Fruit fly (Drosophila melanogaster) whole organism, embryonic: Measurements from ENCODE around the gene Seipin.

Source experiments
- CG10274 ChIP-seq: fragments of 200-800 bp; sonication (Bioruptor generic); optimal IDR thresholded peaks from 3 replicates; lab custom pipeline; 2017; ENCODE audit warnings: missing biosample characterization, mild to moderate bottlenecking, missing genetic modification characterization
- CG10979 ChIP-seq: fragments of 200-800 bp; sonication (Bioruptor generic); optimal IDR thresholded peaks from 2 replicates; lab custom pipeline; 2018; ENCODE audit warnings: missing biosample characterization, mild to moderate bottlenecking, missing genetic modification characterization, moderate library complexity
- CG11456 ChIP-seq: fragments of 200-800 bp; sonication (Bioruptor generic); IDR thresholded peaks from 3 replicates; pipeline ENCODE4 v1.3.6; 2022; ENCODE audit warnings: missing biosample characterization, missing genetic modification characterization
- CG11695 ChIP-seq: fragments of 200-800 bp; sonication (Bioruptor generic); IDR thresholded peaks from 3 replicates; pipeline ENCODE4 v1.3.6; 2022; ENCODE audit warnings: missing biosample characterization, missing genetic modification characterization
- CG11723 ChIP-seq: fragments of 200-800 bp; sonication (Bioruptor generic); optimal IDR thresholded peaks from 2 replicates; lab custom pipeline; 2017; ENCODE audit warnings: missing biosample characterization, mild to moderate bottlenecking, missing genetic modification characterization
- CG12942 ChIP-seq: fragments of 200-800 bp; sonication (Bioruptor generic); optimal IDR thresholded peaks from 3 replicates; lab custom pipeline; 2016; ENCODE audit warnings: missing biosample characterization, missing genetic modification characterization
- CG13775 ChIP-seq: fragments of 200-800 bp; sonication (Bioruptor generic); optimal IDR thresholded peaks from 3 replicates; lab custom pipeline; 2017; ENCODE audit warnings: missing biosample characterization, mild to moderate bottlenecking, missing genetic modification characterization
- CG13894 ChIP-seq: fragments of 200-800 bp; sonication (Bioruptor generic); optimal IDR thresholded peaks from 3 replicates; lab custom pipeline; 2018; ENCODE audit warnings: missing biosample characterization, mild to moderate bottlenecking, missing genetic modification characterization, moderate library complexity
- CG1529 ChIP-seq: fragments of 200-800 bp; sonication (Bioruptor generic); optimal IDR thresholded peaks from 3 replicates; lab custom pipeline; 2018; ENCODE audit warnings: missing biosample characterization, missing genetic modification characterization
- CG15696 ChIP-seq: fragments of 200-800 bp; sonication (Bioruptor generic); optimal IDR thresholded peaks from 2 replicates; lab custom pipeline; 2019; ENCODE audit warnings: missing biosample characterization, mild to moderate bottlenecking, missing genetic modification characterization, moderate library complexity
- CG1602 ChIP-seq: fragments of 200-800 bp; sonication (Bioruptor generic); optimal IDR thresholded peaks from 3 replicates; lab custom pipeline; 2016; ENCODE audit warnings: missing biosample characterization, missing genetic modification characterization
- CG17359 ChIP-seq: fragments of 200-800 bp; sonication (Bioruptor generic); optimal IDR thresholded peaks from 3 replicates; lab custom pipeline; 2018; ENCODE audit warnings: missing biosample characterization, mild to moderate bottlenecking, missing genetic modification characterization, moderate library complexity
- CG2116 ChIP-seq: fragments of 200-800 bp; sonication (Bioruptor generic); optimal IDR thresholded peaks from 3 replicates; lab custom pipeline; 2018; ENCODE audit warnings: missing biosample characterization, mild to moderate bottlenecking, missing genetic modification characterization
- CG2875 ChIP-seq: fragments of 200-800 bp; sonication (Bioruptor generic); optimal IDR thresholded peaks from 2 replicates; lab custom pipeline; 2017; ENCODE audit warnings: missing biosample characterization, mild to moderate bottlenecking, missing genetic modification characterization, missing genetic modification reagents
- CG30403 ChIP-seq: fragments of 200-800 bp; sonication (Bioruptor generic); optimal IDR thresholded peaks from 3 replicates; lab custom pipeline; 2016; ENCODE audit warnings: missing biosample characterization, missing genetic modification characterization
- CG34376 ChIP-seq: fragments of 200-800 bp; sonication (Bioruptor generic); optimal IDR thresholded peaks from 2 replicates; lab custom pipeline; 2018; ENCODE audit warnings: missing biosample characterization, mild to moderate bottlenecking, missing genetic modification characterization
- CG4404 ChIP-seq: fragments of 200-800 bp; sonication (Bioruptor generic); IDR thresholded peaks from 2 replicates; pipeline ENCODE4 v1.3.6; 2022; ENCODE audit warnings: missing biosample characterization, missing genetic modification characterization
- CG4730 ChIP-seq: fragments of 200-800 bp; sonication (Bioruptor generic); IDR thresholded peaks from 2 replicates; pipeline ENCODE4 v1.3.6; 2022; ENCODE audit warnings: missing biosample characterization, missing genetic modification characterization
- CG5180 ChIP-seq: fragments of 200-800 bp; sonication (Bioruptor generic); optimal IDR thresholded peaks from 3 replicates; lab custom pipeline; 2017; ENCODE audit warnings: missing biosample characterization, missing genetic modification characterization, mild to moderate bottlenecking, moderate library complexity, missing genetic modification reagents
- CG6689 ChIP-seq: fragments of 200-800 bp; sonication (Bioruptor generic); IDR thresholded peaks from 2 replicates; pipeline ENCODE4 v1.3.6; 2022; ENCODE audit warnings: missing biosample characterization, missing genetic modification characterization
- CG7357 ChIP-seq: fragments of 200-800 bp; sonication (Bioruptor generic); IDR thresholded peaks from 3 replicates; pipeline ENCODE4 v1.3.6; 2022; ENCODE audit warnings: missing biosample characterization, missing genetic modification characterization
- CG8290 ChIP-seq, 3 experiments: fragments of 200-800 bp; sonication (Bioruptor generic); optimal IDR thresholded peaks; 2 replicates each; lab custom pipeline; 2016 to 2019; ENCODE audit warnings: missing biosample characterization in 3 of 3, missing genetic modification characterization in 3 of 3, mild to moderate bottlenecking in 2 of 3, moderate library complexity in 1 of 3
- CG9727 ChIP-seq: fragments of 200-800 bp; sonication (Bioruptor generic); optimal IDR thresholded peaks from 3 replicates; lab custom pipeline; 2017; ENCODE audit warnings: missing biosample characterization, mild to moderate bottlenecking, missing genetic modification characterization
- CG9817 ChIP-seq: fragments of 200-800 bp; sonication (Bioruptor generic); optimal IDR thresholded peaks from 2 replicates; lab custom pipeline; 2018; ENCODE audit warnings: missing biosample characterization, mild to moderate bottlenecking, missing genetic modification characterization, moderate library complexity
- Elba2 ChIP-seq: fragments of 200-800 bp; sonication (Bioruptor generic); optimal IDR thresholded peaks from 3 replicates; lab custom pipeline; 2016; ENCODE audit warnings: missing biosample characterization, missing genetic modification characterization
- Ets65A ChIP-seq: fragments of 200-800 bp; sonication (Bioruptor generic); peaks from one replicate; lab custom pipeline; 2016; ENCODE audit warnings: missing biosample characterization, missing genetic modification characterization
- Gsc ChIP-seq: fragments of 200-800 bp; sonication (Bioruptor generic); IDR thresholded peaks from 2 replicates; pipeline ENCODE4 v1.3.6; 2022; ENCODE audit warnings: missing biosample characterization, missing genetic modification characterization
- H2.0 ChIP-seq: fragments of 200-800 bp; sonication (Bioruptor generic); IDR thresholded peaks from 2 replicates; pipeline ENCODE4 v1.3.6; 2022; ENCODE audit warnings: missing biosample characterization, missing genetic modification characterization
- Mrtf ChIP-seq: fragments of 200-800 bp; sonication (Bioruptor generic); IDR thresholded peaks from 3 replicates; pipeline ENCODE4 v1.3.6; 2022; ENCODE audit warnings: missing biosample characterization, missing genetic modification characterization
- Nf-YA ChIP-seq: fragments of 200-800 bp; sonication (Bioruptor generic); IDR thresholded peaks from 2 replicates; pipeline ENCODE4 v1.3.6; 2022; ENCODE audit warnings: missing biosample characterization, missing genetic modification characterization
- Ptx1 ChIP-seq: fragments of 200-800 bp; sonication (Bioruptor generic); IDR thresholded peaks from 2 replicates; pipeline ENCODE4 v1.3.6; 2022; ENCODE audit warnings: missing biosample characterization, missing genetic modification characterization
- Sry-β ChIP-seq: fragments of 200-800 bp; sonication (Bioruptor generic); optimal IDR thresholded peaks from 2 replicates; lab custom pipeline; 2018; ENCODE audit warnings: missing biosample characterization, mild to moderate bottlenecking, missing genetic modification characterization, moderate library complexity
- YL-1 ChIP-seq: fragments of 200-800 bp; sonication (Bioruptor generic); optimal IDR thresholded peaks from 3 replicates; lab custom pipeline; 2017; ENCODE audit warnings: missing biosample characterization, mild to moderate bottlenecking, missing genetic modification characterization
- aop ChIP-seq: fragments of 200-800 bp; sonication (Bioruptor generic); IDR thresholded peaks from 2 replicates; pipeline ENCODE4 v1.3.6; 2022; ENCODE audit warnings: missing biosample characterization, missing genetic modification characterization
- chinmo ChIP-seq: fragments of 200-800 bp; sonication (Bioruptor generic); IDR thresholded peaks from 4 replicates; pipeline ENCODE4 v1.3.6; 2022; ENCODE audit warnings: missing biosample characterization, missing genetic modification characterization; ENCODE audit not compliant: partially characterized antibody
- chm ChIP-seq: fragments of 200-800 bp; sonication (Bioruptor generic); IDR thresholded peaks from 2 replicates; pipeline ENCODE4 v1.3.6; 2022; ENCODE audit warnings: missing biosample characterization, missing genetic modification characterization
- dan ChIP-seq: fragments of 200-800 bp; sonication (Bioruptor generic); IDR thresholded peaks from 2 replicates; pipeline ENCODE4 v1.3.6; 2022; ENCODE audit warnings: missing biosample characterization, missing genetic modification characterization
- dpn ChIP-seq, 2 experiments: fragments of 200-800 bp; sonication (Bioruptor generic); optimal IDR thresholded peaks; 3 replicates each; lab custom pipeline; 2016; ENCODE audit warnings: missing biosample characterization in 2 of 2, missing genetic modification characterization in 2 of 2
- dysf ChIP-seq: fragments of 200-800 bp; sonication (Bioruptor generic); IDR thresholded peaks from 3 replicates; pipeline ENCODE4 v1.3.6; 2022; ENCODE audit warnings: missing biosample characterization, missing genetic modification characterization
- fd3F ChIP-seq: fragments of 200-800 bp; sonication (Bioruptor generic); optimal IDR thresholded peaks from 2 replicates; lab custom pipeline; 2018; ENCODE audit warnings: missing biosample characterization, mild to moderate bottlenecking, missing genetic modification characterization, moderate library complexity
- klu ChIP-seq: fragments of 200-800 bp; sonication (Bioruptor generic); IDR thresholded peaks from 2 replicates; pipeline ENCODE4 v1.3.6; 2022; ENCODE audit warnings: missing biosample characterization, missing genetic modification characterization
- lmd ChIP-seq: fragments of 200-800 bp; sonication (Bioruptor generic); IDR thresholded peaks from 2 replicates; pipeline ENCODE4 v1.3.6; 2022; ENCODE audit warnings: missing biosample characterization, missing genetic modification characterization
- luna ChIP-seq: fragments of 200-800 bp; sonication (Bioruptor generic); optimal IDR thresholded peaks from 2 replicates; lab custom pipeline; 2016; ENCODE audit warnings: missing biosample characterization, missing genetic modification characterization
- maf-S ChIP-seq: fragments of 200-800 bp; sonication (Bioruptor generic); optimal IDR thresholded peaks from 2 replicates; lab custom pipeline; 2016; ENCODE audit warnings: missing biosample characterization, missing genetic modification characterization
- mirr ChIP-seq: fragments of 200-800 bp; sonication (Bioruptor generic); optimal IDR thresholded peaks from 3 replicates; lab custom pipeline; 2018; ENCODE audit warnings: missing biosample characterization, mild to moderate bottlenecking, missing genetic modification characterization
- shn ChIP-seq: fragments of 200-800 bp; sonication (Bioruptor generic); optimal IDR thresholded peaks from 3 replicates; lab custom pipeline; 2016; ENCODE audit warnings: missing biosample characterization, missing genetic modification characterization
- sim ChIP-seq: fragments of 200-800 bp; sonication (Bioruptor generic); IDR thresholded peaks from 2 replicates; pipeline ENCODE4 v1.3.6; 2022; ENCODE audit warnings: missing biosample characterization, missing genetic modification characterization
- sqz ChIP-seq: fragments of 200-800 bp; sonication (Bioruptor generic); optimal IDR thresholded peaks from 3 replicates; lab custom pipeline; 2018; ENCODE audit warnings: missing biosample characterization, mild to moderate bottlenecking, missing genetic modification characterization
- wor ChIP-seq: fragments of 200-800 bp; sonication (Bioruptor generic); IDR thresholded peaks from 2 replicates; pipeline ENCODE4 v1.3.6; 2022; ENCODE audit warnings: missing biosample characterization, missing genetic modification characterization
- zen2 ChIP-seq: fragments of 200-800 bp; sonication (Bioruptor generic); IDR thresholded peaks from 3 replicates; pipeline ENCODE4 v1.3.6; 2022; ENCODE audit warnings: missing biosample characterization, missing genetic modification characterization; ENCODE audit not compliant: partially characterized antibody
- zfh1 ChIP-seq: fragments of 200-800 bp; sonication (Bioruptor generic); IDR thresholded peaks from 3 replicates; pipeline ENCODE4 v1.3.6; 2022; ENCODE audit warnings: missing biosample characterization, missing genetic modification characterization

The Seipin gene

dm6 chrX:2619651-2620050 lies at the start of gene Seipin, which contains the start of gene Tsp3A (continued):
- TF ChIP-seq Mrtf (GFP tag; lab: Robert Waterston, UW) (peak; percentile 87), CG9817 (tag; lab: Kevin White, UChicago) (peak; percentile 70), aop (GFP tag; lab: Robert Waterston, UW) (no peak; the same call in 1 of the 2 replicates), sim (GFP tag; lab: Robert Waterston, UW) (peak; percentile 47; the same call in 1 of the 2 replicates), dysf (GFP tag; lab: Robert Waterston, UW) (peak; percentile 94), CG11723 (no peak), CG2875 (GFP tag; lab: Kevin White, UChicago) (peak; percentile 37), CG11695 (GFP tag; lab: Robert Waterston, UW) (peak; percentile 88), CG13775 (GFP tag; lab: Kevin White, UChicago) (peak; percentile 72), dan (peak; percentile 38; the same call in 1 of the 2 replicates), lmd (peak; percentile 90), CG6689 (peak; percentile 87), zen2 (GFP tag; lab: Robert Waterston, UW) (peak; percentile 16; the same call in 1 of the 3 replicates), CG8290 (GFP tag; optimal IDR thresholded peaks at IDR 0.05; lab: Kevin White, UChicago) (peak; percentile 35), CG8290 (tag; optimal IDR thresholded peaks at IDR 0.05; lab: Kevin White, UChicago) (peak in 1 of 2 experiments; percentile 98), Ptx1 (peak; percentile 87), klu (GFP tag; lab: Robert Waterston, UW) (peak; percentile 67; the same call in 1 of the 2 replicates), dpn (GFP tag; optimal IDR thresholded peaks at IDR 0.05; lab: Kevin White, UChicago) (peak; percentile 75 to 89), CG17359 (peak; percentile 88), CG10979 (tag; lab: Kevin White, UChicago) (peak; percentile 70), CG4730 (peak; percentile 77), maf-S (GFP tag; lab: Kevin White, UChicago) (peak; percentile 69), Ets65A (peak; percentile 89), CG10274 (GFP tag; lab: Kevin White, UChicago) (peak; percentile 76), CG7357 (peak; percentile 73), CG5180 (GFP tag; lab: Kevin White, UChicago) (no peak), wor (GFP tag; lab: Robert Waterston, UW) (peak; percentile 53), CG2116 (GFP tag; lab: Kevin White, UChicago) (peak; percentile 54), H2.0 (GFP tag; lab: Robert Waterston, UW) (peak; percentile 86), CG12942 (GFP tag; lab: Kevin White, UChicago) (peak; percentile 73), Nf-YA (GFP tag; lab: Robert Waterston, UW) (peak; percentile 67), sqz (GFP tag; lab: Kevin White, UChicago) (no peak), CG9727 (GFP tag; lab: Kevin White, UChicago) (peak; percentile 80), CG1529 (peak; percentile 48), chinmo (peak; percentile 75; the same call in 2 of the 4 replicates), Sry-β (no peak), CG1602 (GFP tag; lab: Kevin White, UChicago) (peak; percentile 65), YL-1 (GFP tag; lab: Kevin White, UChicago) (peak; percentile 25), CG15696 (tag; lab: Kevin White, UChicago) (peak; percentile 36), mirr (GFP tag; lab: Kevin White, UChicago) (peak; percentile 92), luna (peak; percentile 60), fd3F (GFP tag; lab: Kevin White, UChicago) (peak; percentile 77), CG30403 (GFP tag; lab: Kevin White, UChicago) (peak; percentile 79), CG11456 (GFP tag; lab: Robert Waterston, UW) (peak; percentile 94), CG34376 (GFP tag; lab: Kevin White, UChicago) (peak; percentile 98), zfh1 (GFP tag; lab: Robert Waterston, UW) (peak; percentile 89), CG4404 (GFP tag; lab: Robert Waterston, UW) (peak; percentile 16; the same call in 1 of the 2 replicates), shn (peak; percentile 74), chm (GFP tag; lab: Robert Waterston, UW) (peak; percentile 93), Elba2 (GFP tag; lab: Kevin White, UChicago) (no peak), CG13894 (tag; lab: Kevin White, UChicago) (peak; percentile 81), Gsc (peak; percentile 51)
